Fruit fly (Drosophila melanogaster): ENCODE results near the gene Nxf3.

Nxf3 gene

dm6 chr3L:13938470-13939150 is 26.4 kb upstream of the Nxf3 start (continued):
- TF ChIP-seq Lpt (GFP tag; optimal IDR thresholded peaks at IDR 0.05): peak; percentile 93
- TF ChIP-seq Met (GFP tag; optimal IDR thresholded peaks at IDR 0.05): peak; percentile 96
- TF ChIP-seq Sox15 (GFP tag; optimal IDR thresholded peaks at IDR 0.05): peak; percentile 95
- peak; percentile 86 to 95 for TF ChIP-seq ss (GFP tag; optimal IDR thresholded peaks at IDR 0.05)
- TF ChIP-seq Ets96B (tag; optimal IDR thresholded peaks at IDR 0.05): peak; percentile 91
- TF ChIP-seq fkh (GFP tag; optimal IDR thresholded peaks at IDR 0.05): peak; percentile 57
- TF ChIP-seq svp (GFP tag): peak; percentile 98
- TF ChIP-seq salr (GFP tag; optimal IDR thresholded peaks at IDR 0.05): peak; percentile 70 to 98
- peak; percentile 97 for TF ChIP-seq Sox14 (GFP tag; optimal IDR thresholded peaks at IDR 0.05)
- peak; percentile 96 for TF ChIP-seq Hr4 (GFP tag; optimal IDR thresholded peaks at IDR 0.05)
- TF ChIP-seq CG6276 (GFP tag; optimal IDR thresholded peaks at IDR 0.05): peak; percentile 97
- TF ChIP-seq CG34406 (GFP tag; optimal IDR thresholded peaks at IDR 0.05): peak; percentile 94
- peak; percentile 85 for TF ChIP-seq CG6854 (GFP tag; optimal IDR thresholded peaks at IDR 0.05)
- peak; percentile 96 for TF ChIP-seq acj6 (GFP tag; optimal IDR thresholded peaks at IDR 0.05)
- TF ChIP-seq vri (GFP tag; optimal IDR thresholded peaks at IDR 0.05): peak; percentile 86
- TF ChIP-seq topi (GFP tag; optimal IDR thresholded peaks at IDR 0.05): peak; percentile 96
- TF ChIP-seq Blimp-1 (GFP tag; optimal IDR thresholded peaks at IDR 0.05): peak; percentile 85
- TF ChIP-seq CG3919 (GFP tag; optimal IDR thresholded peaks at IDR 0.05): peak; percentile 96
- TF ChIP-seq CG9139 (GFP tag; optimal IDR thresholded peaks at IDR 0.05): peak; percentile 85

- TF ChIP-seq ss (GFP tag; optimal IDR thresholded peaks at IDR 0.05): no peak
- TF ChIP-seq fkh (GFP tag; optimal IDR thresholded peaks at IDR 0.05): no peak
- TF ChIP-seq Hr4 (GFP tag; optimal IDR thresholded peaks at IDR 0.05): no peak
- no peak for TF ChIP-seq acj6 (GFP tag; optimal IDR thresholded peaks at IDR 0.05)
Measured at dm6 chr3L:13939151-13939499, 25.9 kb upstream of the Nxf3 start, which contains the start of gene CG32137. Gene CG32137 (plus strand): TSS chr3L:13939250.

- TF ChIP-seq Eip78C (GFP tag) (peak; percentile 7), Sox102F (GFP tag; optimal IDR thresholded peaks at IDR 0.05) (no peak), CG4318 (GFP tag; optimal IDR thresholded peaks at IDR 0.05) (no peak), CG10631 (GFP tag; optimal IDR thresholded peaks at IDR 0.05) (no peak)
Measured at dm6 chr3L:13946003-13946402, 19.0 kb upstream of the Nxf3 start.

dm6 chr3L:13949440-13950066 is 15.4 kb upstream of the Nxf3 start:
- TF ChIP-seq eg (GFP tag; IDR thresholded peaks at IDR 0.05) (no peak; the same call in none of the 3 replicates), Hr39 (GFP tag; optimal IDR thresholded peaks at IDR 0.05) (peak; percentile 29), spab (GFP tag; optimal IDR thresholded peaks at IDR 0.05) (no peak), esn (GFP tag; optimal IDR thresholded peaks at IDR 0.05) (peak; percentile 45), net (GFP tag; optimal IDR thresholded peaks at IDR 0.05) (peak; percentile 54), topi (GFP tag; optimal IDR thresholded peaks at IDR 0.05) (peak; percentile 2), Eip75B (GFP tag; optimal IDR thresholded peaks at IDR 0.05) (peak; percentile 26), CG6808 (GFP tag; optimal IDR thresholded peaks at IDR 0.05) (no peak), Sox14 (GFP tag; optimal IDR thresholded peaks at IDR 0.05) (peak; percentile 46), vri (GFP tag; optimal IDR thresholded peaks at IDR 0.05) (peak; percentile 14), Hr4 (GFP tag; optimal IDR thresholded peaks at IDR 0.05) (peak; percentile 29), Sox15 (GFP tag; optimal IDR thresholded peaks at IDR 0.05) (no peak), CG8632 (GFP tag; optimal IDR thresholded peaks at IDR 0.05) (peak; percentile 51), CG8119 (GFP tag; IDR thresholded peaks at IDR 0.05) (peak; percentile 81), CG15336 (GFP tag; IDR thresholded peaks at IDR 0.05) (peak; percentile 87), Smox (GFP tag; optimal IDR thresholded peaks at IDR 0.05) (peak; percentile 36), CG4318 (GFP tag; optimal IDR thresholded peaks at IDR 0.05) (no peak), CG6163 (GFP tag; IDR thresholded peaks at IDR 0.05) (peak; percentile 69), Sox102F (GFP tag; optimal IDR thresholded peaks at IDR 0.05) (peak; percentile 31), fkh (GFP tag; optimal IDR thresholded peaks at IDR 0.05) (peak; percentile 28), CG34406 (GFP tag; optimal IDR thresholded peaks at IDR 0.05) (peak; percentile 49), CG6792 (GFP tag; optimal IDR thresholded peaks at IDR 0.05) (peak; percentile 44), fd59A (GFP tag; optimal IDR thresholded peaks at IDR 0.05) (no peak), acj6 (GFP tag; optimal IDR thresholded peaks at IDR 0.05) (peak; percentile 27), CG32006 (GFP tag; optimal IDR thresholded peaks at IDR 0.05) (peak; percentile 34), Eip93F (GFP tag; optimal IDR thresholded peaks at IDR 0.05) (no peak), pdm3 (GFP tag; optimal IDR thresholded peaks at IDR 0.05) (peak; percentile 35), CG10669 (GFP tag; optimal IDR thresholded peaks at IDR 0.05) (peak; percentile 19), CG6276 (GFP tag; optimal IDR thresholded peaks at IDR 0.05) (peak; percentile 73), achi (GFP tag; optimal IDR thresholded peaks at IDR 0.05) (peak; percentile 46)
